Fruit fly (Drosophila melanogaster) Kc167 (cell line): ENCODE measurements around the gene CG9915.

Experiments used
- Myc ChIP-seq: fragments of >200 bp; optimal IDR thresholded peaks from 2 replicates; lab custom pipeline; 2017; ENCODE audit warnings: missing external identifiers
- Sin3A ChIP-seq: fragments of >200 bp; optimal IDR thresholded peaks from 2 replicates; lab custom pipeline; 2018; ENCODE audit warnings: missing external identifiers
- h ChIP-seq: fragments of >200 bp; optimal IDR thresholded peaks from 3 replicates; lab custom pipeline; 2018; ENCODE audit warnings: missing external identifiers
- psq ChIP-seq: fragments of >200 bp; optimal IDR thresholded peaks from 2 replicates; lab custom pipeline; 2017; ENCODE audit warnings: missing external identifiers

dm6 chrX:16325472-16325871, 12.5 kb upstream of the CG9915 start, which contains the start of gene CalpC:
- TF ChIP-seq h (no peak), Myc (lab: Kevin White, UChicago) (no peak), psq (lab: Kevin White, UChicago) (no peak), Sin3A (lab: Kevin White, UChicago) (no peak)
